Fruit fly (Drosophila melanogaster): Measurements from ENCODE around the gene PolD3.

The PolD3 gene

dm6 chr2L:15249682-15250081 is 6.4 kb downstream of the PolD3 start:
- TF ChIP-seq CG17801 (GFP tag; optimal IDR thresholded peaks at IDR 0.05; ENCODE audit: partially characterized antibody): no peak

- no peak for TF ChIP-seq CG17801 (GFP tag; optimal IDR thresholded peaks at IDR 0.05; ENCODE audit: partially characterized antibody)
Measured at dm6 chr2L:15249006-15249513, 7.0 kb downstream of the PolD3 start.

- TF ChIP-seq CG17801 (GFP tag; optimal IDR thresholded peaks at IDR 0.05; ENCODE audit: partially characterized antibody): no peak
Measured at dm6 chr2L:15248163-15249005, 7.7 kb downstream of the PolD3 start, which contains the start of gene dao. TSS of gene dao (plus strand) at chr2L:15248879.

- no peak for TF ChIP-seq CG17801 (GFP tag; optimal IDR thresholded peaks at IDR 0.05; ENCODE audit: partially characterized antibody)
Measured at dm6 chr2L:15247614-15248013, 8.5 kb downstream of the PolD3 start, which contains the start of gene ZnT35C. TSS of gene ZnT35C (minus strand) at chr2L:15247714.

- TF ChIP-seq CG17801 (GFP tag; optimal IDR thresholded peaks at IDR 0.05; ENCODE audit: partially characterized antibody): no peak
Measured at dm6 chr2L:15244708-15245107, 11.4 kb downstream of the PolD3 start.

dm6 chr2L:15243413-15243812 is 12.7 kb downstream of the PolD3 start:
- TF ChIP-seq CG17801 (GFP tag; optimal IDR thresholded peaks at IDR 0.05; ENCODE audit: partially characterized antibody): no peak

dm6 chr2L:15214922-15215321 is 41.2 kb downstream of the PolD3 start, which contains the start of gene CG43230:
TSS of gene CG43230 (plus strand) at chr2L:15215222.
- no peak for TF ChIP-seq CG17801 (GFP tag; optimal IDR thresholded peaks at IDR 0.05; ENCODE audit: partially characterized antibody)

- TF ChIP-seq CG17801 (GFP tag; optimal IDR thresholded peaks at IDR 0.05; ENCODE audit: partially characterized antibody): no peak
Measured at dm6 chr2L:15211489-15211888, 44.6 kb downstream of the PolD3 start.
